Worm (Caenorhabditis elegans) whole organism, L4 larva: ENCODE data around the gene ngn-1.
A peak's percentile ranks its signal among the peaks of the same experiment; 100 is the strongest.

ENCODE experiments used
- D1046.2 ChIP-seq: fragments of 200-800 bp; sonication (Bioruptor generic); IDR thresholded peaks from 2 replicates; pipeline ENCODE4 v1.3.6; 2022; ENCODE audit warnings: missing genetic modification characterization, missing compliant biosample characterization
- F10B5.3 ChIP-seq: sonication (generic microtip); optimal IDR thresholded peaks from 2 replicates; lab custom pipeline; 2016; ENCODE audit warnings: mild to moderate bottlenecking, missing genetic modification characterization, missing compliant biosample characterization
- F26F4.8 ChIP-seq: fragments of 200-800 bp; sonication (Bioruptor generic); conservative IDR thresholded peaks from 2 replicates; pipeline ENCODE4 v1.3.6; 2022; ENCODE audit warnings: missing genetic modification characterization, missing compliant biosample characterization
- T20F7.1 ChIP-seq: fragments of 200-800 bp; sonication (Bioruptor generic); optimal IDR thresholded peaks from 2 replicates; lab custom pipeline; 2018; ENCODE audit warnings: mild to moderate bottlenecking, missing genetic modification characterization, missing compliant biosample characterization
- Y48G9A.11 ChIP-seq: fragments of 200-800 bp; sonication (Bioruptor generic); IDR thresholded peaks from 2 replicates; pipeline ENCODE4 v1.3.6; 2022; ENCODE audit warnings: missing genetic modification reagents, missing genetic modification characterization, missing compliant biosample characterization
- Y75B8A.6 ChIP-seq: fragments of 200-800 bp; sonication (Bioruptor generic); IDR thresholded peaks from 2 replicates; pipeline ENCODE4 v1.3.6; 2022; ENCODE audit warnings: missing genetic modification reagents, missing genetic modification characterization, missing compliant biosample characterization
- ZK337.2 ChIP-seq: fragments of 200-800 bp; sonication (Bioruptor generic); IDR thresholded peaks from 2 replicates; pipeline ENCODE4 v1.3.6; 2022; ENCODE audit warnings: missing genetic modification reagents, missing genetic modification characterization, missing compliant biosample characterization
- aha-1 ChIP-seq: fragments of 150-350 bp; peaks from one replicate; lab custom pipeline; 2014; ENCODE audit warnings: missing biosample characterization, missing genetic modification characterization
- aly-2 ChIP-seq: sonication (generic microtip); optimal IDR thresholded peaks from 2 replicates; lab custom pipeline; 2018; ENCODE audit warnings: missing biosample characterization, missing genetic modification characterization
- ceh-32 ChIP-seq: sonication (generic microtip); optimal IDR thresholded peaks from 2 replicates; lab custom pipeline; 2016; ENCODE audit warnings: mild to moderate bottlenecking, missing genetic modification characterization, missing compliant biosample characterization; ENCODE audit not compliant: poor library complexity
- ceh-82 ChIP-seq: sonication (generic microtip); optimal IDR thresholded peaks from 2 replicates; lab custom pipeline; 2017; ENCODE audit warnings: missing biosample characterization, missing genetic modification characterization
- daf-16 ChIP-seq, 3 experiments: sonication (generic microtip); optimal IDR thresholded peaks; 2 replicates each; lab custom pipeline; 2016 to 2017; ENCODE audit warnings: missing genetic modification characterization in 3 of 3, missing genetic modification reagents in 3 of 3, mild to moderate bottlenecking in 2 of 3, missing compliant biosample characterization in 2 of 3, missing biosample characterization in 1 of 3, moderate library complexity in 1 of 3
- dmd-6 ChIP-seq: fragments of 200-800 bp; sonication (Bioruptor generic); IDR thresholded peaks from 2 replicates; pipeline ENCODE4 v1.3.6; 2022; ENCODE audit warnings: missing genetic modification reagents, missing genetic modification characterization, missing compliant biosample characterization
- dmd-8 ChIP-seq: fragments of 200-800 bp; sonication (Bioruptor generic); IDR thresholded peaks from 2 replicates; pipeline ENCODE4 v1.3.6; 2022; ENCODE audit warnings: missing genetic modification characterization, missing compliant biosample characterization
- dmd-9 ChIP-seq: fragments of 200-800 bp; sonication (Bioruptor generic); IDR thresholded peaks from 2 replicates; pipeline ENCODE4 v1.3.6; 2022; ENCODE audit warnings: missing genetic modification reagents, missing genetic modification characterization, missing compliant biosample characterization
- duxl-1 ChIP-seq: sonication (generic microtip); optimal IDR thresholded peaks from 2 replicates; lab custom pipeline; 2016; ENCODE audit warnings: mild to moderate bottlenecking, missing genetic modification characterization, moderate library complexity, missing compliant biosample characterization; ENCODE audit not compliant: poor library complexity
- fkh-10 ChIP-seq: fragments of 150-350 bp; optimal IDR thresholded peaks from 2 replicates; lab custom pipeline; 2014; ENCODE audit warnings: missing biosample characterization, missing genetic modification reagents, missing genetic modification characterization
- gei-8 ChIP-seq: fragments of 200-800 bp; sonication (Bioruptor generic); optimal IDR thresholded peaks from 2 replicates; lab custom pipeline; 2018; ENCODE audit warnings: mild to moderate bottlenecking, missing genetic modification characterization, missing compliant biosample characterization
- hlh-30 ChIP-seq: sonication (generic microtip); optimal IDR thresholded peaks from 2 replicates; lab custom pipeline; 2017; ENCODE audit warnings: antibody characterized with exemption, mild to moderate bottlenecking, missing genetic modification characterization, missing compliant biosample characterization; ENCODE audit not compliant: insufficient read depth
- jun-1 ChIP-seq: fragments of 150-350 bp; optimal IDR thresholded peaks from 2 replicates; lab custom pipeline; 2014; ENCODE audit warnings: missing biosample characterization, missing genetic modification reagents, missing genetic modification characterization
- lim-7 ChIP-seq: fragments of 200-800 bp; sonication (Bioruptor generic); IDR thresholded peaks from 2 replicates; pipeline ENCODE4 v1.3.6; 2022; ENCODE audit warnings: missing genetic modification characterization, missing compliant biosample characterization
- lin-29 ChIP-seq: fragments of 200-800 bp; sonication (Bioruptor generic); IDR thresholded peaks from 2 replicates; pipeline ENCODE4 v1.3.6; 2022; ENCODE audit warnings: missing genetic modification reagents, missing genetic modification characterization, missing compliant biosample characterization
- lin-39 ChIP-seq: fragments of 150-350 bp; optimal IDR thresholded peaks from 2 replicates; lab custom pipeline; 2014; ENCODE audit warnings: missing biosample characterization, missing genetic modification reagents, missing genetic modification characterization
- lsy-2 ChIP-seq, 2 experiments: fragments of 150-350 bp in 1 of 2; sonication (generic microtip) in 1 of 2; optimal IDR thresholded peaks; 2 replicates each; lab custom pipeline; 2014 to 2017; ENCODE audit warnings: missing biosample characterization in 2 of 2, missing genetic modification characterization in 2 of 2
- madf-9 ChIP-seq: fragments of 200-800 bp; sonication (Bioruptor generic); conservative IDR thresholded peaks from 2 replicates; pipeline ENCODE4 v1.3.6; 2022; ENCODE audit warnings: missing genetic modification reagents, missing genetic modification characterization, missing compliant biosample characterization
- mdl-1 ChIP-seq, 2 experiments: fragments of 150-350 bp in 1 of 2; sonication (generic microtip) in 1 of 2; optimal IDR thresholded peaks; 2 replicates each; lab custom pipeline; 2014 to 2017; ENCODE audit warnings: missing biosample characterization in 2 of 2, missing genetic modification characterization in 2 of 2
- mdt-29 ChIP-seq: fragments of 200-800 bp; sonication (Bioruptor generic); IDR thresholded peaks from 2 replicates; pipeline ENCODE4 v1.3.6; 2022; ENCODE audit warnings: missing genetic modification reagents, missing genetic modification characterization, missing compliant biosample characterization
- mep-1 ChIP-seq: fragments of 150-350 bp; sonication (generic microtip); optimal IDR thresholded peaks from 3 replicates; lab custom pipeline; 2014; ENCODE audit warnings: missing biosample characterization, missing genetic modification characterization
- mxl-3 ChIP-seq: fragments of 200-800 bp; sonication (Bioruptor generic); optimal IDR thresholded peaks from 2 replicates; lab custom pipeline; 2018; ENCODE audit warnings: mild to moderate bottlenecking, missing genetic modification characterization, missing compliant biosample characterization
- nhr-11 ChIP-seq: fragments of 150-350 bp; optimal IDR thresholded peaks from 2 replicates; lab custom pipeline; 2014; ENCODE audit warnings: missing biosample characterization, missing genetic modification characterization
- nhr-111 ChIP-seq: fragments of 200-800 bp; sonication (Bioruptor generic); optimal IDR thresholded peaks from 2 replicates; lab custom pipeline; 2018; ENCODE audit warnings: mild to moderate bottlenecking, missing genetic modification characterization, missing compliant biosample characterization
- nhr-25 ChIP-seq: sonication (generic microtip); optimal IDR thresholded peaks from 2 replicates; lab custom pipeline; 2017; ENCODE audit warnings: missing genetic modification characterization, mild to moderate bottlenecking, missing compliant biosample characterization, antibody characterized with exemption, moderate library complexity, borderline replicate concordance; ENCODE audit not compliant: insufficient read depth
- nhr-28 ChIP-seq: fragments of 150-350 bp; optimal IDR thresholded peaks from 2 replicates; lab custom pipeline; 2014; ENCODE audit warnings: missing biosample characterization, missing genetic modification characterization
- nhr-6 ChIP-seq: fragments of 150-350 bp; optimal IDR thresholded peaks from 2 replicates; lab custom pipeline; 2014; ENCODE audit warnings: missing biosample characterization, missing genetic modification characterization
- nhr-77 ChIP-seq: fragments of 150-350 bp; optimal IDR thresholded peaks from 2 replicates; lab custom pipeline; 2014; ENCODE audit warnings: missing biosample characterization, missing genetic modification characterization
- rbr-2 ChIP-seq: sonication (generic microtip); optimal IDR thresholded peaks from 2 replicates; lab custom pipeline; 2016; ENCODE audit warnings: missing genotype, missing genetic modification characterization, missing compliant biosample characterization
- sdz-12 ChIP-seq: fragments of 200-800 bp; sonication (Bioruptor generic); optimal IDR thresholded peaks from 2 replicates; lab custom pipeline; 2018; ENCODE audit warnings: mild to moderate bottlenecking, missing genetic modification characterization, missing compliant biosample characterization
- snpc-1.2 ChIP-seq: fragments of 200-800 bp; sonication (Bioruptor generic); IDR thresholded peaks from 2 replicates; pipeline ENCODE4 v1.3.6; 2022; ENCODE audit warnings: missing genetic modification reagents, missing genetic modification characterization, missing compliant biosample characterization
- snpc-4 ChIP-seq: fragments of 150-350 bp; optimal IDR thresholded peaks from 2 replicates; lab custom pipeline; 2014; ENCODE audit warnings: missing biosample characterization, missing genetic modification characterization
- spr-3 ChIP-seq: fragments of 200-800 bp; sonication (Bioruptor generic); optimal IDR thresholded peaks from 2 replicates; lab custom pipeline; 2018; ENCODE audit warnings: mild to moderate bottlenecking, missing genetic modification characterization, missing compliant biosample characterization
- tra-1 ChIP-seq: fragments of 200-800 bp; sonication (Bioruptor generic); IDR thresholded peaks from 2 replicates; pipeline ENCODE4 v1.3.6; 2022; ENCODE audit warnings: missing genetic modification reagents, missing genetic modification characterization, missing compliant biosample characterization
- unc-62 ChIP-seq, 3 experiments: fragments of 150-350 bp in 1 of 3; sonication (generic microtip); optimal IDR thresholded peaks in 2 of 3; peaks in 1 of 3; 1 replicate in 1 of 3; 2 replicates in 2 of 3; lab custom pipeline; 2014 to 2017; ENCODE audit warnings: missing biosample characterization in 3 of 3, missing genetic modification characterization in 3 of 3, missing genetic modification reagents in 3 of 3, missing genotype in 1 of 3
- zfp-2 ChIP-seq: sonication (generic microtip); optimal IDR thresholded peaks from 2 replicates; lab custom pipeline; 2016; ENCODE audit warnings: mild to moderate bottlenecking, missing genetic modification characterization, missing compliant biosample characterization
- ztf-7 ChIP-seq: fragments of 150-350 bp; optimal IDR thresholded peaks from 2 replicates; lab custom pipeline; 2014; ENCODE audit warnings: missing biosample characterization, missing genetic modification characterization

ngn-1 gene

ce11 chrIV:2601988-2602861 lies 25.8 kb downstream of the ngn-1 start (continued):
- peak; percentile 24 for TF ChIP-seq zfp-2 (tag; lab: Kevin White, UChicago)
- peak; percentile 98 for TF ChIP-seq Y75B8A.6 (GFP tag; lab: Robert Waterston, UW)
- TF ChIP-seq jun-1 (tag; lab: Kevin White, UChicago) = peak; percentile 95
- TF ChIP-seq ZK337.2 (GFP tag; lab: Robert Waterston, UW) = peak; percentile 65; the same call in 1 of the 2 replicates
- peak; percentile 94 for TF ChIP-seq nhr-6 (tag; lab: Kevin White, UChicago)
- TF ChIP-seq nhr-111 (GFP tag; lab: Kevin White, UChicago) = no peak
- TF ChIP-seq aly-2 (tag; lab: Kevin White, UChicago) = no peak

DNA sequence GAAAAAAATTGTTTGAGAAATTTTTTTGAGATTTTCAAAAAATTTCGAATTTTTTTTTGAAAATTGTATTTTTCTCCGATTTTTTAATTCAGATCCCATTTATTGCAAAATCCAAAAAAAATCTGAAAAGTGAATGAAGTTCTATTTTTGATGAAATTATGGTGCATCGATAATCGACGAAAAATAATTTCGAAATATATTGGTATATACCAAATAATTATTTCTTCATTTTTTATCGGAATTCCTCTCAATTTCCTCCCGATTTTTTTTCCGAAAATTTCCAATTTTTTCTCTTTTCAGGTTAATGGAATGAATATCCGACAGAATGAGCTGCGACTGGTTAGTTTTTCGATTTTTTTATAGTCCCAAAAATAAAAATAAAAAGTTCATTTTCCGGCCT lies 27.2 kb downstream of the ngn-1 start, which contains the start of gene epg-9:
Gene epg-9, plus strand, starts transcription at position 301 of the 400 bp plus-strand sequence.
- TF ChIP-seq aha-1 (tag; lab: Kevin White, UChicago) = no peak
- no peak for TF ChIP-seq D1046.2 (GFP tag; lab: Robert Waterston, UW)
- no peak for TF ChIP-seq spr-3 (GFP tag; lab: Kevin White, UChicago)
- TF ChIP-seq jun-1 (tag; lab: Kevin White, UChicago) = no peak
- no peak for TF ChIP-seq rbr-2 (tag; lab: Kevin White, UChicago)

ce11 chrIV:2599634-2600033 lies 28.4 kb downstream of the ngn-1 start:
- TF ChIP-seq madf-9 (no peak), nhr-111 (GFP tag; lab: Kevin White, UChicago) (no peak), lin-39 (no peak), mep-1 (peak; percentile 85), nhr-28 (tag; lab: Kevin White, UChicago) (peak; percentile 78), mdl-1 (tag; optimal IDR thresholded peaks at IDR 0.05; lab: Kevin White, UChicago) (peak; percentile 70 to 87), ztf-7 (tag; lab: Kevin White, UChicago) (no peak), Y48G9A.11 (no peak), dmd-8 (GFP tag; lab: Robert Waterston, UW) (no peak), mdt-29 (GFP tag; lab: Robert Waterston, UW) (no peak), tra-1 (GFP tag; lab: Robert Waterston, UW) (no peak), T20F7.1 (GFP tag; lab: Kevin White, UChicago) (no peak), nhr-25 (tag; lab: Kevin White, UChicago) (peak; percentile 51), nhr-77 (tag; lab: Kevin White, UChicago) (peak; percentile 78), daf-16 (GFP tag; optimal IDR thresholded peaks at IDR 0.05; lab: Kevin White, UChicago) (no peak), daf-16 (tag; optimal IDR thresholded peaks at IDR 0.05; lab: Kevin White, UChicago) (peak; percentile 58), ceh-32 (tag; lab: Kevin White, UChicago) (no peak), lim-7 (GFP tag; lab: Robert Waterston, UW) (no peak), snpc-4 (no peak), unc-62 (GFP tag; optimal IDR thresholded peaks at IDR 0.05 in 1 of 2; lab: Kevin White, UChicago) (peak in 1 of 2 experiments; percentile 95), unc-62 (tag; optimal IDR thresholded peaks at IDR 0.05; lab: Kevin White, UChicago) (no peak), dmd-9 (GFP tag; lab: Robert Waterston, UW) (no peak), ceh-82 (tag; lab: Kevin White, UChicago) (no peak), nhr-11 (peak; percentile 68), snpc-1.2 (GFP tag; lab: Robert Waterston, UW) (no peak), gei-8 (no peak), duxl-1 (tag; lab: Kevin White, UChicago) (peak; percentile 42), F10B5.3 (tag; lab: Kevin White, UChicago) (no peak), fkh-10 (GFP tag; lab: Kevin White, UChicago) (peak; percentile 49), ZK337.2 (GFP tag; lab: Robert Waterston, UW) (no peak), dmd-6 (GFP tag; lab: Robert Waterston, UW) (peak; percentile 79), hlh-30 (tag; lab: Kevin White, UChicago) (peak; percentile 99), lin-29 (GFP tag; lab: Robert Waterston, UW) (peak; percentile 23; the same call in 1 of the 2 replicates), F26F4.8 (GFP tag; lab: Robert Waterston, UW) (no peak), lsy-2 (tag; optimal IDR thresholded peaks at IDR 0.05; lab: Kevin White, UChicago) (peak; percentile 58 to 88), sdz-12 (no peak), mxl-3 (GFP tag; lab: Kevin White, UChicago) (peak; percentile 55)
